Worm (Caenorhabditis elegans) whole organism, L3 larva: ENCODE results near the gene F15B9.6.

Experiments
- ceh-28 ChIP-seq: fragments of 150-350 bp; optimal IDR thresholded peaks from 2 replicates; lab custom pipeline; 2014; ENCODE audit warnings: missing biosample characterization, missing genetic modification reagents, missing genetic modification characterization
- ceh-82 ChIP-seq: fragments of 150-350 bp; optimal IDR thresholded peaks from 2 replicates; lab custom pipeline; 2014; ENCODE audit warnings: missing biosample characterization, missing genetic modification characterization
- elt-1 ChIP-seq: fragments of 150-350 bp; optimal IDR thresholded peaks from 2 replicates; lab custom pipeline; 2014; ENCODE audit warnings: missing biosample characterization, missing genetic modification characterization
- fkh-10 ChIP-seq: sonication (generic microtip); optimal IDR thresholded peaks from 2 replicates; lab custom pipeline; 2017; ENCODE audit warnings: missing biosample characterization, missing genetic modification reagents, missing genetic modification characterization
- lin-15B ChIP-seq: fragments of 150-350 bp; optimal IDR thresholded peaks from 2 replicates; lab custom pipeline; 2014; ENCODE audit warnings: missing biosample characterization, missing genetic modification characterization
- mdl-1 ChIP-seq: fragments of 150-350 bp; optimal IDR thresholded peaks from 2 replicates; lab custom pipeline; 2014; ENCODE audit warnings: missing biosample characterization, missing genetic modification characterization
- nhr-11 ChIP-seq: fragments of 150-350 bp; optimal IDR thresholded peaks from 2 replicates; lab custom pipeline; 2014; ENCODE audit warnings: missing biosample characterization, missing genetic modification characterization
- nhr-237 ChIP-seq: fragments of 150-350 bp; optimal IDR thresholded peaks from 2 replicates; lab custom pipeline; 2014; ENCODE audit warnings: missing biosample characterization, missing genetic modification characterization
- nhr-25 ChIP-seq: sonication (generic microtip); optimal IDR thresholded peaks from 2 replicates; lab custom pipeline; 2017; ENCODE audit warnings: missing biosample characterization, missing genetic modification characterization
- nhr-28 ChIP-seq: fragments of 150-350 bp; optimal IDR thresholded peaks from 2 replicates; lab custom pipeline; 2014; ENCODE audit warnings: missing biosample characterization, missing genetic modification characterization
- pha-4 ChIP-seq: fragments of 150-350 bp; optimal IDR thresholded peaks from 2 replicates; lab custom pipeline; 2014; ENCODE audit warnings: missing biosample characterization, missing genetic modification reagents, missing genetic modification characterization
- sea-2 ChIP-seq: fragments of 150-350 bp; sonication (generic microtip); optimal IDR thresholded peaks from 4 replicates; lab custom pipeline; 2014; ENCODE audit warnings: missing biosample characterization, missing genetic modification reagents, missing genetic modification characterization
- skn-1 ChIP-seq: fragments of 150-350 bp; optimal IDR thresholded peaks from 2 replicates; lab custom pipeline; 2014; ENCODE audit warnings: missing biosample characterization, missing genetic modification characterization
- unc-39 ChIP-seq: sonication (generic microtip); optimal IDR thresholded peaks from 4 replicates; lab custom pipeline; 2017; ENCODE audit warnings: missing biosample characterization, missing genetic modification characterization

DNA sequence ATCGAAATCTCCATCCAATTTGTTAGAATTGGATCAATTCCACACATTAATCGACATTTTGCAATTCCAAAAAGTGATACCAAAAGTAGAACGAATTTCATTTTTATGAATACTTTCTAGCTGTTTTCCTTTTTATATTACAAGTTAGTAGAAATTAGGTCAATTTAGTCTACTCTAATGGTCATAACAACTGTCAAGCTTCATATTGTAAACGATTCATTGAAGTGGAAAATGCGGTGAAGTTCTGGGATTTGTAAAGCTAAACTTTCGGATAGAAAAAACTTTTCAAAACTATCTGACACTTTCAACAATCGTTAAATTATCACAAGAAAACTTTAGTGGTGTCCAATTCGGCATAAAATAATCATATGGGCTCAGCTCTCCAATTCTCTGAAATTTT, 20.7 kb downstream of the F15B9.6 start, which contains the start of gene W07G4.7:
- TF ChIP-seq nhr-11 (tag; lab: Kevin White, UChicago) (no peak), sea-2 (GFP tag; lab: Kevin White, UChicago) (no peak), ceh-82 (no peak), skn-1 (tag; lab: Kevin White, UChicago) (no peak), nhr-237 (no peak), nhr-25 (no peak), fkh-10 (GFP tag; lab: Kevin White, UChicago) (no peak), elt-1 (tag; lab: Kevin White, UChicago) (no peak), unc-39 (no peak), pha-4 (tag; lab: Kevin White, UChicago) (no peak), lin-15B (tag; lab: Kevin White, UChicago) (no peak), nhr-28 (tag; lab: Kevin White, UChicago) (no peak), ceh-28 (tag; lab: Kevin White, UChicago) (no peak), mdl-1 (no peak)
